Worm (Caenorhabditis elegans) whole organism, L1 larva: ENCODE data around the gene Y42H9B.3.

Experiments
- blmp-1 ChIP-seq: fragments of 150-350 bp; optimal IDR thresholded peaks from 2 replicates; lab custom pipeline; 2014; ENCODE audit warnings: missing biosample characterization, missing genetic modification characterization
- ceh-63 ChIP-seq: fragments of 200-800 bp; sonication (Bioruptor generic); optimal IDR thresholded peaks from 2 replicates; lab custom pipeline; 2018; ENCODE audit warnings: mild to moderate bottlenecking, missing genetic modification characterization, missing compliant biosample characterization
- ceh-90 ChIP-seq: sonication (generic microtip); optimal IDR thresholded peaks from 2 replicates; lab custom pipeline; 2016; ENCODE audit warnings: missing genetic modification characterization, missing compliant biosample characterization
- ces-1 ChIP-seq: fragments of 150-350 bp; optimal IDR thresholded peaks from 2 replicates; lab custom pipeline; 2014; ENCODE audit warnings: missing biosample characterization, missing genetic modification reagents, missing genetic modification characterization
- dpl-1 ChIP-seq, 3 experiments: fragments of 150-350 bp in 2 of 3; sonication (generic microtip) in 1 of 3; optimal IDR thresholded peaks; 2 replicates each; lab custom pipeline; 2014 to 2017; ENCODE audit warnings: missing biosample characterization in 3 of 3, missing genetic modification characterization in 3 of 3, missing genetic modification reagents in 3 of 3
- efl-3 ChIP-seq: fragments of 200-800 bp; sonication (Bioruptor generic); optimal IDR thresholded peaks from 2 replicates; lab custom pipeline; 2018; ENCODE audit warnings: mild to moderate bottlenecking, missing genetic modification characterization, missing compliant biosample characterization
- egl-27 ChIP-seq, 2 experiments: fragments of 150-350 bp in 1 of 2; sonication (generic microtip); optimal IDR thresholded peaks; 3 replicates each; lab custom pipeline; 2017 to 2018; ENCODE audit warnings: missing biosample characterization in 2 of 2, missing genetic modification characterization in 2 of 2, missing genetic modification reagents in 2 of 2
- elt-2 ChIP-seq: sonication (generic microtip); optimal IDR thresholded peaks from 2 replicates; lab custom pipeline; 2016; ENCODE audit warnings: missing genetic modification characterization, mild to moderate bottlenecking, inconsistent platforms, missing compliant biosample characterization, missing genetic modification reagents
- elt-3 ChIP-seq, 6 experiments: fragments of 150-350 bp in 1 of 6; sonication (generic microtip); optimal IDR thresholded peaks; 2 replicates each; lab custom pipeline; 2017 to 2018; ENCODE audit warnings: missing biosample characterization in 6 of 6, missing genetic modification characterization in 6 of 6, inconsistent platforms in 1 of 6
- fkh-8 ChIP-seq: sonication (generic microtip); optimal IDR thresholded peaks from 2 replicates; lab custom pipeline; 2016; ENCODE audit warnings: mild to moderate bottlenecking, missing genetic modification characterization, missing compliant biosample characterization
- fos-1 ChIP-seq: fragments of 150-350 bp; optimal IDR thresholded peaks from 2 replicates; lab custom pipeline; 2014; ENCODE audit warnings: missing biosample characterization, missing genetic modification characterization
- hlh-4 ChIP-seq: sonication (generic microtip); optimal IDR thresholded peaks from 2 replicates; lab custom pipeline; 2016; ENCODE audit warnings: mild to moderate bottlenecking, missing genetic modification characterization, missing compliant biosample characterization
- isw-1 ChIP-seq: fragments of 200-800 bp; sonication (Bioruptor generic); IDR thresholded peaks from 2 replicates; pipeline ENCODE4 v1.3.6; 2022; ENCODE audit warnings: missing genetic modification characterization, missing compliant biosample characterization
- jun-1 ChIP-seq: fragments of 150-350 bp; optimal IDR thresholded peaks from 2 replicates; lab custom pipeline; 2014; ENCODE audit warnings: missing biosample characterization, missing genetic modification reagents, missing genetic modification characterization
- lin-14 ChIP-seq: fragments of 200-800 bp; sonication (Bioruptor generic); optimal IDR thresholded peaks from 2 replicates; lab custom pipeline; 2018; ENCODE audit warnings: mild to moderate bottlenecking, missing genetic modification characterization, moderate library complexity, missing compliant biosample characterization
- lin-35 ChIP-seq, 2 experiments: fragments of 150-350 bp; optimal IDR thresholded peaks; 2 replicates each; lab custom pipeline; 2014; ENCODE audit warnings: missing biosample characterization in 2 of 2, missing genetic modification characterization in 2 of 2, missing genetic modification reagents in 2 of 2
- nhr-11 ChIP-seq: fragments of 150-350 bp; optimal IDR thresholded peaks from 2 replicates; lab custom pipeline; 2014; ENCODE audit warnings: missing biosample characterization, missing genetic modification characterization
- nhr-19 ChIP-seq: fragments of 200-800 bp; sonication (Bioruptor generic); conservative IDR thresholded peaks from 2 replicates; pipeline ENCODE4 v1.3.6; 2022; ENCODE audit warnings: missing genetic modification characterization, missing compliant biosample characterization
- nhr-71 ChIP-seq: sonication (generic microtip); optimal IDR thresholded peaks from 2 replicates; lab custom pipeline; 2016; ENCODE audit warnings: mild to moderate bottlenecking, missing genetic modification characterization, moderate library complexity, missing compliant biosample characterization
- nhr-77 ChIP-seq: fragments of 150-350 bp; optimal IDR thresholded peaks from 2 replicates; lab custom pipeline; 2014; ENCODE audit warnings: missing biosample characterization, missing genetic modification characterization
- nhr-85 ChIP-seq: sonication (generic microtip); peaks from one replicate; lab custom pipeline; 2016; ENCODE audit warnings: missing genetic modification characterization, inconsistent platforms, missing compliant biosample characterization
- nhr-90 ChIP-seq: sonication (generic microtip); optimal IDR thresholded peaks from 2 replicates; lab custom pipeline; 2016; ENCODE audit warnings: mild to moderate bottlenecking, missing genetic modification characterization, missing compliant biosample characterization; ENCODE audit not compliant: poor library complexity
- pax-3 ChIP-seq: fragments of 200-800 bp; sonication (Bioruptor generic); optimal IDR thresholded peaks from 2 replicates; lab custom pipeline; 2018; ENCODE audit warnings: mild to moderate bottlenecking, missing genetic modification characterization, moderate library complexity, missing compliant biosample characterization
- rnt-1 ChIP-seq: sonication (generic microtip); optimal IDR thresholded peaks from 2 replicates; lab custom pipeline; 2016; ENCODE audit warnings: mild to moderate bottlenecking, missing genetic modification characterization, moderate library complexity, missing compliant biosample characterization
- snpc-4 ChIP-seq: fragments of 150-350 bp; optimal IDR thresholded peaks from 2 replicates; lab custom pipeline; 2014; ENCODE audit warnings: missing biosample characterization, missing genetic modification characterization
- sox-4 ChIP-seq: sonication (generic microtip); optimal IDR thresholded peaks from 2 replicates; lab custom pipeline; 2016; ENCODE audit warnings: missing genetic modification characterization, missing compliant biosample characterization
- sup-37 ChIP-seq: fragments of 200-800 bp; sonication (Bioruptor generic); optimal IDR thresholded peaks from 2 replicates; lab custom pipeline; 2018; ENCODE audit warnings: mild to moderate bottlenecking, missing genetic modification characterization, missing compliant biosample characterization
- swsn-7 ChIP-seq: sonication (generic microtip); optimal IDR thresholded peaks from 2 replicates; lab custom pipeline; 2016; ENCODE audit warnings: missing genetic modification characterization, missing compliant biosample characterization
- unc-130 ChIP-seq: fragments of 150-350 bp; optimal IDR thresholded peaks from 2 replicates; lab custom pipeline; 2017; ENCODE audit warnings: missing biosample characterization, missing genetic modification characterization, inconsistent platforms
- unc-30 ChIP-seq: sonication (generic microtip); optimal IDR thresholded peaks from 2 replicates; lab custom pipeline; 2017; ENCODE audit warnings: missing biosample characterization, missing genetic modification characterization
- vab-15 ChIP-seq: sonication (generic microtip); optimal IDR thresholded peaks from 2 replicates; lab custom pipeline; 2017; ENCODE audit warnings: missing genotype, mild to moderate bottlenecking, missing genetic modification characterization, missing compliant biosample characterization
- xbp-1 ChIP-seq: sonication (generic microtip); optimal IDR thresholded peaks from 2 replicates; lab custom pipeline; 2016; ENCODE audit warnings: missing genetic modification characterization, missing compliant biosample characterization

Y42H9B.3 gene

ce11 chrIV:8015726-8016312 lies 3.6 kb upstream of the Y42H9B.3 start, which contains the start of gene C26B2.7 (continued):
- TF ChIP-seq lin-35 (GFP tag; optimal IDR thresholded peaks at IDR 0.05; lab: Kevin White, UChicago), result peak; percentile 76 to 89
- TF ChIP-seq, all 84 proteins: peak for 51; not testable (repeated sequence) for 33

ce11 chrIV:8013849-8014248 lies 1.6 kb upstream of the Y42H9B.3 start, which contains the start of gene C26B2.8:
C26B2.8 (plus strand) TSS chrIV:8014149.
- TF ChIP-seq fos-1 (no peak), ceh-90 (tag; lab: Kevin White, UChicago) (no peak), snpc-4 (tag; lab: Kevin White, UChicago) (no peak), ceh-63 (no peak)

ce11 chrIV:8010521-8010920 lies 1.7 kb downstream of the Y42H9B.3 start:
- TF ChIP-seq sup-37 (GFP tag; lab: Kevin White, UChicago), result no peak
- TF ChIP-seq nhr-77 (tag; lab: Kevin White, UChicago), result no peak
- no peak for TF ChIP-seq isw-1 (GFP tag; lab: Robert Waterston, UW)
- TF ChIP-seq egl-27 (tag; optimal IDR thresholded peaks at IDR 0.05; lab: Kevin White, UChicago), result no peak
- TF ChIP-seq sox-4 (tag; lab: Kevin White, UChicago), result no peak
- no peak for TF ChIP-seq blmp-1 (tag; lab: Kevin White, UChicago)
- no peak for TF ChIP-seq swsn-7 (tag; lab: Kevin White, UChicago)
- TF ChIP-seq nhr-71 (tag; lab: Kevin White, UChicago), result no peak
- no peak for TF ChIP-seq nhr-19
- no peak for TF ChIP-seq rnt-1 (tag; lab: Kevin White, UChicago)
- no peak for TF ChIP-seq lin-35 (GFP tag; optimal IDR thresholded peaks at IDR 0.05; lab: Kevin White, UChicago)
- no peak for TF ChIP-seq elt-2
- TF ChIP-seq nhr-11 (tag; lab: Kevin White, UChicago), result no peak
- TF ChIP-seq efl-3, result no peak

- peak; percentile 91 for TF ChIP-seq blmp-1 (tag; lab: Kevin White, UChicago)
- peak in 1 of 6 experiments; percentile 31 for TF ChIP-seq elt-3 (tag; optimal IDR thresholded peaks at IDR 0.05; lab: Kevin White, UChicago)
- TF ChIP-seq jun-1 (tag; lab: Kevin White, UChicago), result no peak
- TF ChIP-seq lin-14 (GFP tag; lab: Kevin White, UChicago), result peak; percentile 60
- TF ChIP-seq nhr-85, result peak; percentile 76
These were observed 2.9 kb downstream of the Y42H9B.3 start for ce11 chrIV:8009374-8009773.

ce11 chrIV:8008137-8008536 lies 4.1 kb downstream of the Y42H9B.3 start:
- TF ChIP-seq fkh-8 (tag; lab: Kevin White, UChicago), result no peak
- TF ChIP-seq nhr-90 (tag; lab: Kevin White, UChicago), result no peak
- no peak for TF ChIP-seq ces-1 (GFP tag; lab: Kevin White, UChicago)
- TF ChIP-seq pax-3 (tag; lab: Kevin White, UChicago), result no peak
- TF ChIP-seq hlh-4 (tag; lab: Kevin White, UChicago), result no peak
- TF ChIP-seq lin-35 (GFP tag; optimal IDR thresholded peaks at IDR 0.05; lab: Kevin White, UChicago), result no peak
- no peak for TF ChIP-seq lin-14 (GFP tag; lab: Kevin White, UChicago)
- TF ChIP-seq unc-30 (tag; lab: Kevin White, UChicago), result no peak
- TF ChIP-seq unc-130 (tag; lab: Kevin White, UChicago), result no peak
- TF ChIP-seq nhr-71 (tag; lab: Kevin White, UChicago), result no peak
- no peak for TF ChIP-seq vab-15 (tag; lab: Kevin White, UChicago)

- TF ChIP-seq ceh-90 (tag; lab: Kevin White, UChicago) (no peak), xbp-1 (tag; lab: Kevin White, UChicago) (no peak), dpl-1 (GFP tag; optimal IDR thresholded peaks at IDR 0.05; lab: Kevin White, UChicago) (no peak)
These were observed 4.7 kb downstream of the Y42H9B.3 start for ce11 chrIV:8007549-8007948.
